Worm (Caenorhabditis elegans) whole organism, L4 larva: Measurements from ENCODE around the gene C50E3.9.

Experiments
- ces-1 ChIP-seq: fragments of 150-350 bp; sonication (generic microtip); optimal IDR thresholded peaks from 4 replicates; lab custom pipeline; 2014; ENCODE audit warnings: missing biosample characterization, missing genetic modification reagents, missing genetic modification characterization
- gei-8 ChIP-seq: fragments of 200-800 bp; sonication (Bioruptor generic); optimal IDR thresholded peaks from 2 replicates; lab custom pipeline; 2018; ENCODE audit warnings: mild to moderate bottlenecking, missing genetic modification characterization, missing compliant biosample characterization
- nhr-28 ChIP-seq: fragments of 150-350 bp; optimal IDR thresholded peaks from 2 replicates; lab custom pipeline; 2014; ENCODE audit warnings: missing biosample characterization, missing genetic modification characterization
- nhr-42 ChIP-seq: fragments of 200-800 bp; sonication (Bioruptor generic); IDR thresholded peaks from 2 replicates; pipeline ENCODE4 v1.3.6; 2022; ENCODE audit warnings: missing genetic modification characterization, missing compliant biosample characterization

- TF ChIP-seq gei-8 (GFP tag; lab: Kevin White, UChicago) (no peak), nhr-28 (tag; lab: Kevin White, UChicago) (no peak), ces-1 (GFP tag; lab: Kevin White, UChicago) (no peak), nhr-42 (GFP tag; lab: Robert Waterston, UW) (no peak)
Measured at ce11 chrV:7634657-7635056, 34.6 kb upstream of the C50E3.9 start, which contains the start of gene srd-31.
